Worm (Caenorhabditis elegans): ENCODE data around the gene fbxa-138.
"Not testable (repeated sequence)": the region's sequence is repeated elsewhere in the genome, so short reads cannot be mapped to it uniquely, and the experiment has no call there.

Gene fbxa-138

ce11 chrIII:1380535-1381274 is 3.3 kb downstream of the fbxa-138 start, which contains the start of the genes pals-21 and Y82E9BR.6:
pals-21 (minus strand) TSS chrIII:1380635.
Y82E9BR.6 (plus strand) TSS chrIII:1381224.
- TF ChIP-seq dao-5 (tag; optimal IDR thresholded peaks at IDR 0.05) (no peak), W03F9.2 (tag; optimal IDR thresholded peaks at IDR 0.05) (no peak), him-1 (tag; optimal IDR thresholded peaks at IDR 0.05) (no peak)

- not testable (repeated sequence) for TF ChIP-seq W03F9.2, him-1, dao-5 (tag; optimal IDR thresholded peaks at IDR 0.05)
Observed at ce11 chrIII:1377903-1378302, 6.1 kb downstream of the fbxa-138 start, which contains the start of gene pals-40. pals-40 (minus strand) TSS chrIII:1378003.

DNA sequence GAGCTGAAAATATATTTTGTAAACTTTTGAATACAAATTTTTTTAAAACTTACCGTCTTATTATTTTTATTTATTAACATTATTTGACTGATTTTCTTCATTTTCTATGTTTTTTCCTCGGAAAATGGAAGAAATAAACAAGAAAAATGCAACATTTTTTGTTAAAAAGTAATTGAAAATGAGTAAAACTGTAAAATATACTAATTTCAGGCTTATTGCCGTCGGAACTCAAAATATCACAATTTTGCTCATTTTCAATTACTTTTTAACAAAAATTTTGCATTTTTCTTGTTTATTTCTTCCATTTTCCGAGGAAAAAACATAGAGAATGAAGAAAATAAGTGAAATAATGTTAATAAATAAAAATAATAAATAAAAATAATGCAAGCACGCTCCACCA is 8.6 kb downstream of the fbxa-138 start, which contains the start of gene Y82E9BR.10:
Gene Y82E9BR.10 (minus strand): TSS at position 101 of the 400 bp plus-strand sequence.
- not testable (repeated sequence) for TF ChIP-seq W03F9.2, him-1, dao-5 (tag; optimal IDR thresholded peaks at IDR 0.05)

ce11 chrIII:1374355-1374807 is 9.7 kb downstream of the fbxa-138 start, which contains the start of gene Y82E9BR.20:
Y82E9BR.20 (plus strand) TSS chrIII:1374405.
- TF ChIP-seq dao-5 (tag; optimal IDR thresholded peaks at IDR 0.05) = no peak
- TF ChIP-seq W03F9.2 (tag; optimal IDR thresholded peaks at IDR 0.05) = no peak
- TF ChIP-seq him-1 (tag; optimal IDR thresholded peaks at IDR 0.05) = no peak

ce11 chrIII:1372563-1372962 is 11.5 kb downstream of the fbxa-138 start:
- no peak for TF ChIP-seq him-1 (tag; optimal IDR thresholded peaks at IDR 0.05)
- no peak for TF ChIP-seq W03F9.2 (tag; optimal IDR thresholded peaks at IDR 0.05)
- no peak for TF ChIP-seq dao-5 (tag; optimal IDR thresholded peaks at IDR 0.05)

DNA sequence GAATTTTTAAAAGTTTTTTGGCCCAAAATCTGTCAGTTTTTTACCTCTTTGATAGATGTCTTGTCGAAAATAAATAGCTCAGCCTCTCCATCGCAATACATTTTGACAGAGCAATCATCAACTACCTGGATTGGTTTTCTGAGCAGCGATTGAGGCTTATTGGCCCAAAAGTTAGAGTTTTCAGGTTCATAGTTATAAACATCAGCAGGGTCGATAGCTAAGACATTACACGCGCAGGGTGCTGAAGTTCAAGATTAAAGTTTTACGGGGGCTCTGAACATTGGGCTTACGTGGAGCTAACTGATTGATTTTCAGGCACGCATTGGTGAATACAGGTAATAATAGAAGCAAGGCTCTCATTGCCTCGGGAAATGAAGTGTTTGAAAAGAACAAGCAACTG is 24.4 kb downstream of the fbxa-138 start, which contains the start of gene Y82E9BR.9:
Gene Y82E9BR.9 (minus strand): TSS at position 101 of the 400 bp plus-strand sequence.
- TF ChIP-seq W03F9.2 (tag; optimal IDR thresholded peaks at IDR 0.05) (no peak), him-1 (tag; optimal IDR thresholded peaks at IDR 0.05) (no peak), dao-5 (tag; optimal IDR thresholded peaks at IDR 0.05) (no peak)

- not testable (repeated sequence) for TF ChIP-seq him-1, dao-5, W03F9.2 (tag; optimal IDR thresholded peaks at IDR 0.05)
Observed at ce11 chrIII:1357973-1358372, 26.1 kb downstream of the fbxa-138 start, which contains the start of gene Y82E9BR.8. Y82E9BR.8 (minus strand) TSS chrIII:1358073.

DNA sequence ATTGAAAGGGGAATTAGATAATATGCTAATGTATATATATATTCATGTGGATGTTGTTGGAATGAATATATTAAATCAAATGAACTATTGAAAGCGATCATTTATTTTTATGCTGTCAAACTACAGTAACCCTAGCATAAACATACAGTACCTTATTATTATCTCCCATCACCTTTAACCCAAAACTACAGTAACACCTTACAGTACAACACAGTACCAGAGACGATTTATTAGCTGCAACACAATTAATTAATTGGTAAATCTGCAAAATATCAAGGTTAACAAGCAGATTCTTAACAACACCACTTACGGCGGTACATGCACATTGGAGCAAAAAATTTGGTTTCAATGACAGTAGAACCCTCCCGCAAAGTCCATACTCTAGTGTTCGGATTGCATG is 28.7 kb downstream of the fbxa-138 start, which contains the start of gene Y82E9BL.1:
Gene Y82E9BL.1 (minus strand): TSS at position 101 of the 400 bp plus-strand sequence.
- TF ChIP-seq dao-5 (tag; optimal IDR thresholded peaks at IDR 0.05) (no peak), him-1 (tag; optimal IDR thresholded peaks at IDR 0.05) (no peak), W03F9.2 (tag; optimal IDR thresholded peaks at IDR 0.05) (no peak)

DNA sequence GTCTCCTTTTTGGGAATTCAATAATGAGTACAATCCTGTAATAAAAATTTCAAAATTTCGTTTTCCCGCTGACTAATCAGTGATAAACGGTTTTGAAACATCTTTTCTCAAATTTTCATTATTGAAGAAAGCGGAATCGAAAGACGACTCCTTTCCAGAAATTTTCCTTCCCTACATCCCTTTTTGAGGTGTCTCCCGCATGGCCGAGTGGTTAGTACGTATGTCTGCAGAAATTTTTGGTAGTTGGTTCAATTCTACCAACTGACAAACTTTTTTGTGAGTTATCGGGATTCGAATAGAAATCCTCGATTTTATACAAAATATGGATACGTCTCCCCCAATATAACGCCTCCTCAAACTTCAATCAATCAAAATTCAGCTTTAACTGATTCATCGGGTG is 29.5 kb downstream of the fbxa-138 start:
- TF ChIP-seq him-1 (tag; optimal IDR thresholded peaks at IDR 0.05) = no peak
- TF ChIP-seq W03F9.2 (tag; optimal IDR thresholded peaks at IDR 0.05) = no peak
- TF ChIP-seq dao-5 (tag; optimal IDR thresholded peaks at IDR 0.05) = no peak

- no peak for TF ChIP-seq dao-5 (tag; optimal IDR thresholded peaks at IDR 0.05)
- TF ChIP-seq W03F9.2 (tag; optimal IDR thresholded peaks at IDR 0.05) = no peak
- TF ChIP-seq him-1 (tag; optimal IDR thresholded peaks at IDR 0.05) = no peak
Observed at ce11 chrIII:1350745-1351144, 33.3 kb downstream of the fbxa-138 start, which contains the start of gene Y82E9BL.3. Y82E9BL.3 (minus strand) TSS chrIII:1350845.

- TF ChIP-seq him-1 (tag; optimal IDR thresholded peaks at IDR 0.05) (no peak), W03F9.2 (tag; optimal IDR thresholded peaks at IDR 0.05) (no peak), dao-5 (tag; optimal IDR thresholded peaks at IDR 0.05) (no peak)
Observed at ce11 chrIII:1349313-1349712, 34.7 kb downstream of the fbxa-138 start, which contains the start of gene fbxa-25. fbxa-25 (minus strand) TSS chrIII:1349450.

- TF ChIP-seq him-1 (tag; optimal IDR thresholded peaks at IDR 0.05) = no peak
- no peak for TF ChIP-seq W03F9.2 (tag; optimal IDR thresholded peaks at IDR 0.05)
- TF ChIP-seq dao-5 (tag; optimal IDR thresholded peaks at IDR 0.05) = no peak
Observed at ce11 chrIII:1347539-1347938, 36.5 kb downstream of the fbxa-138 start, which contains the start of gene Y82E9BL.5. Y82E9BL.5 (minus strand) TSS chrIII:1347639.

DNA sequence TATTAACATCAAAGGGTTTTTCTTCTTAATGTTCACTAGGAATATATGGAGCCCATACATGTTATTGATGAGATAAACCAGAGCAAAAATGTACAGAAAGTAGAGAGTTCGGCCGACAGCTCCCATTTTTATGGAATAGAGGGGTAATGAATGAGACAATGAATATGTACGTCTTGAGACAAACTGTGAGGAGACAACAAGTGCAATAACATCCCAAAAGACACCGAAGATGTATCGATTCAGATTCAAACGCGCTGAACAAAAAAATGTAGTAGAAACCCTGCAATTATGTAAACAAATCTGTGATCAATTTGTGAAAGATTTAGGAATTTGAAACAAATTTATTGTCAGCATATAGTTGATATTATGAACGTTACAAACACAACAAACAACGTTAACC is 37.0 kb downstream of the fbxa-138 start:
- TF ChIP-seq dao-5 (tag; optimal IDR thresholded peaks at IDR 0.05) = no peak
- TF ChIP-seq him-1 (tag; optimal IDR thresholded peaks at IDR 0.05) = no peak
- TF ChIP-seq W03F9.2 (tag; optimal IDR thresholded peaks at IDR 0.05) = no peak

ce11 chrIII:1345694-1346093 is 38.4 kb downstream of the fbxa-138 start, which contains the start of gene Y82E9BL.6:
Y82E9BL.6 (minus strand) TSS chrIII:1345794.
- TF ChIP-seq W03F9.2 (tag; optimal IDR thresholded peaks at IDR 0.05) (no peak), him-1 (tag; optimal IDR thresholded peaks at IDR 0.05) (no peak), dao-5 (tag; optimal IDR thresholded peaks at IDR 0.05) (no peak)
